Worm (Caenorhabditis elegans) whole organism, L3 larva: ENCODE measurements around the gene ins-7.

Experiments
- R02D3.7 ChIP-seq: fragments of 150-350 bp; optimal IDR thresholded peaks from 2 replicates; lab custom pipeline; 2014; ENCODE audit warnings: missing biosample characterization, missing genetic modification characterization
- ZK546.5 ChIP-seq: sonication (generic microtip); optimal IDR thresholded peaks from 2 replicates; lab custom pipeline; 2017; ENCODE audit warnings: missing biosample characterization, missing genetic modification characterization
- aly-2 ChIP-seq: fragments of 150-350 bp; optimal IDR thresholded peaks from 2 replicates; lab custom pipeline; 2014; ENCODE audit warnings: missing biosample characterization, missing genetic modification characterization
- ama-1 ChIP-seq: fragments of 150-350 bp; optimal IDR thresholded peaks from 2 replicates; lab custom pipeline; 2018
- ceh-16 ChIP-seq: sonication (generic microtip); optimal IDR thresholded peaks from 2 replicates; lab custom pipeline; 2017; ENCODE audit warnings: missing biosample characterization, missing genetic modification characterization
- ceh-28 ChIP-seq: fragments of 150-350 bp; optimal IDR thresholded peaks from 2 replicates; lab custom pipeline; 2014; ENCODE audit warnings: missing biosample characterization, missing genetic modification reagents, missing genetic modification characterization
- ceh-82 ChIP-seq: fragments of 150-350 bp; optimal IDR thresholded peaks from 2 replicates; lab custom pipeline; 2014; ENCODE audit warnings: missing biosample characterization, missing genetic modification characterization
- ceh-9 ChIP-seq: sonication (generic microtip); optimal IDR thresholded peaks from 2 replicates; lab custom pipeline; 2018; ENCODE audit warnings: missing biosample characterization, missing genetic modification characterization
- daf-12 ChIP-seq: fragments of 150-350 bp; optimal IDR thresholded peaks from 2 replicates; lab custom pipeline; 2014; ENCODE audit warnings: missing biosample characterization, missing genetic modification reagents, missing genetic modification characterization
- egl-27 ChIP-seq: sonication (generic microtip); optimal IDR thresholded peaks from 4 replicates; lab custom pipeline; 2017; ENCODE audit warnings: missing biosample characterization, missing genetic modification reagents, missing genetic modification characterization
- egl-5 ChIP-seq: fragments of 150-350 bp; optimal IDR thresholded peaks from 2 replicates; lab custom pipeline; 2017; ENCODE audit warnings: missing biosample characterization, missing genetic modification reagents, missing genetic modification characterization, inconsistent platforms
- elt-1 ChIP-seq: fragments of 150-350 bp; optimal IDR thresholded peaks from 2 replicates; lab custom pipeline; 2014; ENCODE audit warnings: missing biosample characterization, missing genetic modification characterization
- elt-2 ChIP-seq: sonication (generic microtip); optimal IDR thresholded peaks from 2 replicates; lab custom pipeline; 2016; ENCODE audit warnings: missing genetic modification reagents, mild to moderate bottlenecking, missing genetic modification characterization, missing compliant biosample characterization
- elt-3 ChIP-seq, 3 experiments: fragments of 150-350 bp in 1 of 3; sonication (generic microtip) in 2 of 3; optimal IDR thresholded peaks; 2 replicates in 2 of 3; 4 replicates in 1 of 3; lab custom pipeline; 2014 to 2017; ENCODE audit warnings: missing biosample characterization in 3 of 3, missing genetic modification characterization in 3 of 3
- eor-1 ChIP-seq, 2 experiments: fragments of 150-350 bp; optimal IDR thresholded peaks; 2 replicates each; lab custom pipeline; 2014 to 2018; ENCODE audit warnings: missing biosample characterization in 2 of 2, missing genetic modification characterization in 2 of 2
- fkh-10 ChIP-seq: sonication (generic microtip); optimal IDR thresholded peaks from 2 replicates; lab custom pipeline; 2017; ENCODE audit warnings: missing biosample characterization, missing genetic modification reagents, missing genetic modification characterization
- fkh-2 ChIP-seq: fragments of 150-350 bp; optimal IDR thresholded peaks from 2 replicates; lab custom pipeline; 2014; ENCODE audit warnings: missing biosample characterization, missing genetic modification reagents, missing genetic modification characterization
- fos-1 ChIP-seq: fragments of 150-350 bp; optimal IDR thresholded peaks from 2 replicates; lab custom pipeline; 2014; ENCODE audit warnings: missing biosample characterization, missing genetic modification characterization
- hmg-11 ChIP-seq: sonication (generic microtip); optimal IDR thresholded peaks from 2 replicates; lab custom pipeline; 2016; ENCODE audit warnings: missing genetic modification characterization, missing compliant biosample characterization
- jun-1 ChIP-seq: fragments of 150-350 bp; optimal IDR thresholded peaks from 2 replicates; lab custom pipeline; 2014; ENCODE audit warnings: missing biosample characterization, missing genetic modification reagents, missing genetic modification characterization
- lin-15B ChIP-seq: fragments of 150-350 bp; optimal IDR thresholded peaks from 2 replicates; lab custom pipeline; 2014; ENCODE audit warnings: missing biosample characterization, missing genetic modification characterization
- lin-39 ChIP-seq: fragments of 150-350 bp; optimal IDR thresholded peaks from 2 replicates; lab custom pipeline; 2018; ENCODE audit warnings: missing biosample characterization, missing genetic modification reagents, missing genetic modification characterization
- lsy-12 ChIP-seq: sonication (generic microtip); optimal IDR thresholded peaks from 2 replicates; lab custom pipeline; 2016; ENCODE audit warnings: mild to moderate bottlenecking, missing genetic modification characterization, missing compliant biosample characterization
- mdl-1 ChIP-seq: fragments of 150-350 bp; optimal IDR thresholded peaks from 2 replicates; lab custom pipeline; 2014; ENCODE audit warnings: missing biosample characterization, missing genetic modification characterization
- mml-1 ChIP-seq: fragments of 150-350 bp; sonication (generic microtip); optimal IDR thresholded peaks from 3 replicates; lab custom pipeline; 2014; ENCODE audit warnings: missing biosample characterization, missing genetic modification characterization
- nfya-1 ChIP-seq: sonication (generic microtip); optimal IDR thresholded peaks from 2 replicates; lab custom pipeline; 2017; ENCODE audit warnings: missing genetic modification characterization, mild to moderate bottlenecking, missing compliant biosample characterization, antibody characterized with exemption, moderate library complexity; ENCODE audit not compliant: insufficient read depth
- nhr-11 ChIP-seq: fragments of 150-350 bp; optimal IDR thresholded peaks from 2 replicates; lab custom pipeline; 2014; ENCODE audit warnings: missing biosample characterization, missing genetic modification characterization
- nhr-12 ChIP-seq: fragments of 150-350 bp; optimal IDR thresholded peaks from 2 replicates; lab custom pipeline; 2014; ENCODE audit warnings: missing biosample characterization, missing genetic modification characterization
- nhr-23 ChIP-seq: fragments of 150-350 bp; optimal IDR thresholded peaks from 2 replicates; lab custom pipeline; 2014; ENCODE audit warnings: missing biosample characterization, missing genetic modification reagents, missing genetic modification characterization
- nhr-237 ChIP-seq: fragments of 150-350 bp; optimal IDR thresholded peaks from 2 replicates; lab custom pipeline; 2014; ENCODE audit warnings: missing biosample characterization, missing genetic modification characterization
- nhr-25 ChIP-seq: sonication (generic microtip); optimal IDR thresholded peaks from 2 replicates; lab custom pipeline; 2017; ENCODE audit warnings: missing biosample characterization, missing genetic modification characterization
- nhr-28 ChIP-seq: fragments of 150-350 bp; optimal IDR thresholded peaks from 2 replicates; lab custom pipeline; 2014; ENCODE audit warnings: missing biosample characterization, missing genetic modification characterization
- nhr-43 ChIP-seq: sonication (generic microtip); optimal IDR thresholded peaks from 2 replicates; lab custom pipeline; 2016; ENCODE audit warnings: mild to moderate bottlenecking, missing genetic modification characterization, missing compliant biosample characterization; ENCODE audit not compliant: poor library complexity, severe bottlenecking
- nhr-67 ChIP-seq: fragments of 150-350 bp; optimal IDR thresholded peaks from 2 replicates; lab custom pipeline; 2014; ENCODE audit warnings: missing biosample characterization, missing genetic modification characterization
- nhr-76 ChIP-seq: fragments of 150-350 bp; sonication (generic microtip); optimal IDR thresholded peaks from 5 replicates; lab custom pipeline; 2014; ENCODE audit warnings: missing biosample characterization, missing genetic modification characterization
- nhr-77 ChIP-seq: fragments of 150-350 bp; optimal IDR thresholded peaks from 2 replicates; lab custom pipeline; 2014; ENCODE audit warnings: missing biosample characterization, missing genetic modification characterization
- pha-4 ChIP-seq: fragments of 150-350 bp; optimal IDR thresholded peaks from 2 replicates; lab custom pipeline; 2014; ENCODE audit warnings: missing biosample characterization, missing genetic modification reagents, missing genetic modification characterization
- pqm-1 ChIP-seq: fragments of 150-350 bp; optimal IDR thresholded peaks from 2 replicates; lab custom pipeline; 2017; ENCODE audit warnings: missing biosample characterization, missing genetic modification characterization, inconsistent platforms
- sea-2 ChIP-seq: fragments of 150-350 bp; sonication (generic microtip); optimal IDR thresholded peaks from 4 replicates; lab custom pipeline; 2014; ENCODE audit warnings: missing biosample characterization, missing genetic modification reagents, missing genetic modification characterization
- skn-1 ChIP-seq: fragments of 150-350 bp; optimal IDR thresholded peaks from 2 replicates; lab custom pipeline; 2014; ENCODE audit warnings: missing biosample characterization, missing genetic modification characterization
- snpc-4 ChIP-seq: fragments of 150-350 bp; optimal IDR thresholded peaks from 2 replicates; lab custom pipeline; 2014; ENCODE audit warnings: missing biosample characterization, missing genetic modification characterization
- tbx-2 ChIP-seq: sonication (generic microtip); optimal IDR thresholded peaks from 2 replicates; lab custom pipeline; 2016; ENCODE audit warnings: mild to moderate bottlenecking, missing genetic modification characterization, missing compliant biosample characterization
- unc-39 ChIP-seq: sonication (generic microtip); optimal IDR thresholded peaks from 4 replicates; lab custom pipeline; 2017; ENCODE audit warnings: missing biosample characterization, missing genetic modification characterization
- unc-62 ChIP-seq: fragments of 150-350 bp; sonication (generic microtip); optimal IDR thresholded peaks from 4 replicates; lab custom pipeline; 2014; ENCODE audit warnings: missing biosample characterization, missing genetic modification reagents, missing genetic modification characterization
- zag-1 ChIP-seq: fragments of 150-350 bp; optimal IDR thresholded peaks from 2 replicates; lab custom pipeline; 2014; ENCODE audit warnings: missing biosample characterization, missing genetic modification characterization
- ztf-11 ChIP-seq: fragments of 150-350 bp; optimal IDR thresholded peaks from 2 replicates; lab custom pipeline; 2014; ENCODE audit warnings: missing biosample characterization, missing genetic modification characterization
- ztf-4 ChIP-seq: fragments of 150-350 bp; optimal IDR thresholded peaks from 2 replicates; lab custom pipeline; 2014; ENCODE audit warnings: missing biosample characterization, missing genetic modification characterization

The ins-7 gene

ce11 chrIV:9723185-9723584 lies 40.5 kb upstream of the ins-7 start:
- TF ChIP-seq tbx-2 (tag; lab: Kevin White, UChicago), result no peak
- TF ChIP-seq egl-5, result no peak
- TF ChIP-seq mml-1 (tag; lab: Kevin White, UChicago), result no peak
- peak; percentile 92 for TF ChIP-seq elt-1 (tag; lab: Kevin White, UChicago)
- no peak for TF ChIP-seq nhr-25 (tag; lab: Kevin White, UChicago)
- TF ChIP-seq daf-12 (tag; lab: Kevin White, UChicago), result no peak
- TF ChIP-seq lsy-12 (tag; lab: Kevin White, UChicago), result no peak
- no peak for TF ChIP-seq fkh-10 (GFP tag; lab: Kevin White, UChicago)
- no peak for TF ChIP-seq lin-39
- no peak for TF ChIP-seq nhr-67
- peak; percentile 75 for TF ChIP-seq nhr-23 (tag; lab: Kevin White, UChicago)
- TF ChIP-seq ztf-4 (tag; lab: Kevin White, UChicago), result no peak
- TF ChIP-seq ceh-28, result peak; percentile 26
- TF ChIP-seq sea-2 (GFP tag; lab: Kevin White, UChicago), result no peak
- no peak for TF ChIP-seq skn-1 (tag; lab: Kevin White, UChicago)
- no peak for TF ChIP-seq ceh-9 (tag; lab: Kevin White, UChicago)
- TF ChIP-seq fkh-2 (tag; lab: Kevin White, UChicago), result no peak

- TF ChIP-seq unc-62 (GFP tag; lab: Kevin White, UChicago) (no peak), fkh-10 (GFP tag; lab: Kevin White, UChicago) (no peak), eor-1 (tag; optimal IDR thresholded peaks at IDR 0.05; lab: Kevin White, UChicago) (no peak), R02D3.7 (tag; lab: Kevin White, UChicago) (peak; percentile 4), elt-3 (tag; optimal IDR thresholded peaks at IDR 0.05; lab: Kevin White, UChicago) (no peak), fos-1 (tag; lab: Kevin White, UChicago) (no peak), pha-4 (tag; lab: Kevin White, UChicago) (peak; percentile 90), nhr-11 (tag; lab: Kevin White, UChicago) (peak; percentile 5), tbx-2 (tag; lab: Kevin White, UChicago) (peak; percentile 37), mdl-1 (tag; lab: Kevin White, UChicago) (no peak), fkh-2 (tag; lab: Kevin White, UChicago) (no peak), ama-1 (lab: Kevin White, UChicago) (peak; percentile 86), ZK546.5 (tag; lab: Kevin White, UChicago) (no peak), lin-39 (peak; percentile 53), sea-2 (GFP tag; lab: Kevin White, UChicago) (no peak), ceh-82 (tag; lab: Kevin White, UChicago) (no peak), nhr-76 (tag; lab: Kevin White, UChicago) (no peak), nhr-237 (tag; lab: Kevin White, UChicago) (no peak), nhr-67 (no peak), ceh-28 (peak; percentile 52), elt-1 (tag; lab: Kevin White, UChicago) (peak; percentile 23), ztf-11 (no peak), nhr-23 (tag; lab: Kevin White, UChicago) (peak; percentile 82), elt-2 (peak; percentile 77), nhr-77 (tag; lab: Kevin White, UChicago) (no peak), snpc-4 (tag; lab: Kevin White, UChicago) (peak; percentile 32), daf-12 (tag; lab: Kevin White, UChicago) (no peak), lsy-12 (tag; lab: Kevin White, UChicago) (no peak), mml-1 (tag; lab: Kevin White, UChicago) (no peak), nhr-12 (tag; lab: Kevin White, UChicago) (no peak), nhr-43 (tag; lab: Kevin White, UChicago) (peak; percentile 57), nhr-28 (tag; lab: Kevin White, UChicago) (no peak), skn-1 (tag; lab: Kevin White, UChicago) (peak; percentile 99), ztf-4 (tag; lab: Kevin White, UChicago) (no peak), nfya-1 (tag; lab: Kevin White, UChicago) (peak; percentile 79), unc-39 (tag; lab: Kevin White, UChicago) (no peak), zag-1 (tag; lab: Kevin White, UChicago) (no peak), pqm-1 (tag; lab: Kevin White, UChicago) (peak; percentile 80), egl-27 (tag; lab: Kevin White, UChicago) (no peak), nhr-25 (tag; lab: Kevin White, UChicago) (peak; percentile 77), aly-2 (tag; lab: Kevin White, UChicago) (no peak), jun-1 (tag; lab: Kevin White, UChicago) (peak; percentile 76), ceh-9 (tag; lab: Kevin White, UChicago) (no peak), hmg-11 (tag; lab: Kevin White, UChicago) (peak; percentile 68), ceh-16 (tag; lab: Kevin White, UChicago) (no peak), lin-15B (tag; lab: Kevin White, UChicago) (peak; percentile 54), egl-5 (peak; percentile 68)
- TF ChIP-seq, all 47 proteins: peak for 20
Measured at ce11 chrIV:9718396-9718795, 35.8 kb upstream of the ins-7 start.
